Fruit fly (Drosophila melanogaster) whole organism, adult: ENCODE data around the gene CG8578.

Experiments used
- CG11617 ChIP-seq: fragments of 200-800 bp; sonication (Bioruptor generic); optimal IDR thresholded peaks from 2 replicates; lab custom pipeline; 2017; ENCODE audit warnings: mild to moderate bottlenecking, missing biosample characterization, missing genetic modification reagents, missing genetic modification characterization
- CG14711 ChIP-seq: fragments of 200-800 bp; sonication (Bioruptor generic); optimal IDR thresholded peaks from 2 replicates; lab custom pipeline; 2018; ENCODE audit warnings: missing biosample characterization, mild to moderate bottlenecking, missing genetic modification characterization, moderate library complexity
- CG7045 ChIP-seq: fragments of 200-800 bp; sonication (Bioruptor generic); optimal IDR thresholded peaks from 2 replicates; lab custom pipeline; 2017; ENCODE audit warnings: missing biosample characterization, mild to moderate bottlenecking, missing genetic modification characterization
- CG7101 ChIP-seq: fragments of 200-800 bp; sonication (Bioruptor generic); optimal IDR thresholded peaks from 2 replicates; lab custom pipeline; 2018; ENCODE audit warnings: missing biosample characterization, mild to moderate bottlenecking, missing genetic modification characterization, moderate library complexity
- Clk ChIP-seq: fragments of 200-800 bp; sonication (Bioruptor generic); optimal IDR thresholded peaks from 2 replicates; lab custom pipeline; 2017; ENCODE audit warnings: missing biosample characterization, missing genetic modification characterization
- Hr96 ChIP-seq: fragments of 200-800 bp; sonication (Bioruptor generic); optimal IDR thresholded peaks from 2 replicates; lab custom pipeline; 2016; ENCODE audit warnings: missing biosample characterization, missing genetic modification characterization
- Mnt ChIP-seq: fragments of 200-800 bp; sonication (Bioruptor generic); optimal IDR thresholded peaks from 2 replicates; lab custom pipeline; 2016; ENCODE audit warnings: missing biosample characterization, mild to moderate bottlenecking, missing genetic modification characterization
- kay ChIP-seq: fragments of 200-800 bp; sonication (Bioruptor generic); peaks from one replicate; lab custom pipeline; 2016; ENCODE audit warnings: missing biosample characterization, missing genetic modification characterization, borderline replicate concordance
- ovo ChIP-seq: fragments of 200-800 bp; sonication (Bioruptor generic); optimal IDR thresholded peaks from 2 replicates; lab custom pipeline; 2016; ENCODE audit warnings: missing biosample characterization, missing genetic modification characterization
- toe ChIP-seq: fragments of 200-800 bp; sonication (Bioruptor generic); optimal IDR thresholded peaks from 2 replicates; lab custom pipeline; 2016; ENCODE audit warnings: missing biosample characterization, missing genetic modification characterization

dm6 chrX:15813224-15813623 is 31.1 kb upstream of the CG8578 start:
- TF ChIP-seq toe (no peak), Clk (GFP tag; lab: Kevin White, UChicago) (no peak), CG7101 (tag; lab: Kevin White, UChicago) (no peak), ovo (GFP tag; lab: Kevin White, UChicago) (peak; percentile 18), CG14711 (tag; lab: Kevin White, UChicago) (no peak), Mnt (no peak), kay (GFP tag; lab: Kevin White, UChicago) (peak; percentile 93), CG7045 (GFP tag; lab: Kevin White, UChicago) (no peak), Hr96 (no peak), CG11617 (GFP tag; lab: Kevin White, UChicago) (no peak)
